Fruit fly (Drosophila melanogaster) whole organism, embryonic: Measurements from ENCODE around the gene CG31997.

Source experiments
- Adf1 ChIP-seq: fragments of 200-800 bp; sonication (Bioruptor generic); IDR thresholded peaks from 2 replicates; pipeline ENCODE4 v1.3.6; 2022; ENCODE audit warnings: missing biosample characterization, missing genetic modification characterization
- BEAF-32 ChIP-seq: fragments of 200-800 bp; sonication (Bioruptor generic); optimal IDR thresholded peaks from 3 replicates; lab custom pipeline; 2017; ENCODE audit warnings: missing biosample characterization, missing genetic modification characterization, mild to moderate bottlenecking, moderate library complexity, missing genetic modification reagents
- CG13775 ChIP-seq: fragments of 200-800 bp; sonication (Bioruptor generic); optimal IDR thresholded peaks from 3 replicates; lab custom pipeline; 2017; ENCODE audit warnings: missing biosample characterization, mild to moderate bottlenecking, missing genetic modification characterization
- CG13894 ChIP-seq: fragments of 200-800 bp; sonication (Bioruptor generic); optimal IDR thresholded peaks from 3 replicates; lab custom pipeline; 2018; ENCODE audit warnings: missing biosample characterization, mild to moderate bottlenecking, missing genetic modification characterization, moderate library complexity
- CG14710 ChIP-seq: fragments of 200-800 bp; sonication (Bioruptor generic); optimal IDR thresholded peaks from 3 replicates; lab custom pipeline; 2019; ENCODE audit warnings: missing biosample characterization, mild to moderate bottlenecking, missing genetic modification characterization, moderate library complexity
- CG15514 ChIP-seq: fragments of 200-800 bp; sonication (Bioruptor generic); optimal IDR thresholded peaks from 3 replicates; lab custom pipeline; 2017; ENCODE audit warnings: missing biosample characterization, missing genetic modification characterization, mild to moderate bottlenecking, moderate library complexity, missing genetic modification reagents
- CG1603 ChIP-seq: fragments of 200-800 bp; sonication (Bioruptor generic); optimal IDR thresholded peaks from 2 replicates; lab custom pipeline; 2019; ENCODE audit warnings: missing biosample characterization, mild to moderate bottlenecking, missing genetic modification characterization, moderate library complexity
- CG16813 ChIP-seq: fragments of 200-800 bp; sonication (Bioruptor generic); IDR thresholded peaks from 3 replicates; pipeline ENCODE4 v1.3.6; 2022; ENCODE audit warnings: missing biosample characterization, missing genetic modification characterization; ENCODE audit not compliant: partially characterized antibody
- CG16863 ChIP-seq: fragments of 200-800 bp; sonication (Bioruptor generic); optimal IDR thresholded peaks from 3 replicates; lab custom pipeline; 2016; ENCODE audit warnings: missing biosample characterization, missing genetic modification characterization
- CG17186 ChIP-seq: fragments of 200-800 bp; sonication (Bioruptor generic); optimal IDR thresholded peaks from 3 replicates; lab custom pipeline; 2017; ENCODE audit warnings: missing biosample characterization, missing genetic modification reagents, missing genetic modification characterization
- CG17361 ChIP-seq: fragments of 200-800 bp; sonication (Bioruptor generic); IDR thresholded peaks from 3 replicates; pipeline ENCODE4 v1.3.6; 2022; ENCODE audit warnings: missing biosample characterization, missing genetic modification characterization
- CG17802 ChIP-seq: fragments of 200-800 bp; sonication (Bioruptor generic); optimal IDR thresholded peaks from 2 replicates; lab custom pipeline; 2018; ENCODE audit warnings: missing biosample characterization, mild to moderate bottlenecking, missing genetic modification characterization, moderate library complexity
- CG2199 ChIP-seq: fragments of 200-800 bp; sonication (Bioruptor generic); IDR thresholded peaks from 3 replicates; pipeline ENCODE4 v1.3.6; 2022; ENCODE audit warnings: missing biosample characterization, missing genetic modification characterization
- CG4360 ChIP-seq: fragments of 200-800 bp; sonication (Bioruptor generic); IDR thresholded peaks from 2 replicates; pipeline ENCODE4 v1.3.6; 2022; ENCODE audit warnings: missing biosample characterization, missing genetic modification characterization
- CG4617 ChIP-seq: fragments of 200-800 bp; sonication (Bioruptor generic); optimal IDR thresholded peaks from 3 replicates; lab custom pipeline; 2016; ENCODE audit warnings: missing biosample characterization, missing genetic modification characterization, borderline replicate concordance
- CG4730 ChIP-seq: fragments of 200-800 bp; sonication (Bioruptor generic); IDR thresholded peaks from 2 replicates; pipeline ENCODE4 v1.3.6; 2022; ENCODE audit warnings: missing biosample characterization, missing genetic modification characterization
- CG6254 ChIP-seq: fragments of 200-800 bp; sonication (Bioruptor generic); optimal IDR thresholded peaks from 3 replicates; lab custom pipeline; 2017; ENCODE audit warnings: mild to moderate bottlenecking, missing biosample characterization, missing genetic modification reagents, missing genetic modification characterization
- CG7357 ChIP-seq: fragments of 200-800 bp; sonication (Bioruptor generic); IDR thresholded peaks from 3 replicates; pipeline ENCODE4 v1.3.6; 2022; ENCODE audit warnings: missing biosample characterization, missing genetic modification characterization
- CG7963 ChIP-seq: fragments of 200-800 bp; sonication (Bioruptor generic); IDR thresholded peaks from 3 replicates; pipeline ENCODE4 v1.3.6; 2022; ENCODE audit warnings: missing biosample characterization, missing genetic modification characterization; ENCODE audit not compliant: partially characterized antibody
- CTCF ChIP-seq: fragments of 200-800 bp; sonication (Bioruptor generic); optimal IDR thresholded peaks from 2 replicates; lab custom pipeline; 2017; ENCODE audit warnings: missing biosample characterization, mild to moderate bottlenecking, missing genetic modification characterization, moderate library complexity
- CkIIα-i1 ChIP-seq: fragments of 200-800 bp; sonication (Bioruptor generic); IDR thresholded peaks from 2 replicates; pipeline ENCODE4 v1.3.6; 2022; ENCODE audit warnings: missing biosample characterization, missing genetic modification characterization
- Deaf1 ChIP-seq: fragments of 200-800 bp; optimal IDR thresholded peaks from 3 replicates; lab custom pipeline; 2019; ENCODE audit warnings: missing biosample characterization, mild to moderate bottlenecking, missing genetic modification characterization, moderate library complexity
- Dek ChIP-seq: fragments of 200-800 bp; sonication (Bioruptor generic); optimal IDR thresholded peaks from 3 replicates; lab custom pipeline; 2019; ENCODE audit warnings: missing biosample characterization, mild to moderate bottlenecking, missing genetic modification characterization, moderate library complexity
- MTF-1 ChIP-seq: fragments of 200-800 bp; sonication (Bioruptor generic); optimal IDR thresholded peaks from 2 replicates; lab custom pipeline; 2018; ENCODE audit warnings: missing biosample characterization, mild to moderate bottlenecking, missing genetic modification characterization, borderline replicate concordance
- Optix ChIP-seq: fragments of 200-800 bp; sonication (Bioruptor generic); IDR thresholded peaks from 3 replicates; pipeline ENCODE4 v1.3.6; 2022; ENCODE audit warnings: missing biosample characterization, missing genetic modification characterization
- Pdp1 ChIP-seq, 2 experiments: fragments of 200-800 bp; sonication (Bioruptor generic); optimal IDR thresholded peaks; 3 replicates each; lab custom pipeline; 2016; ENCODE audit warnings: missing biosample characterization in 2 of 2, missing genetic modification characterization in 2 of 2, mild to moderate bottlenecking in 1 of 2, moderate library complexity in 1 of 2
- Sry-δ ChIP-seq: fragments of 200-800 bp; sonication (Bioruptor generic); optimal IDR thresholded peaks from 2 replicates; lab custom pipeline; 2016; ENCODE audit warnings: missing biosample characterization, missing genetic modification characterization
- Stat92E ChIP-seq, 3 experiments: fragments of >200 bp in 2 of 3; fragments of 200-800 bp in 1 of 3; sonication (Bioruptor generic) in 1 of 3; optimal IDR thresholded peaks; 2 replicates each; lab custom pipeline; 2017 to 2019; ENCODE audit warnings: missing biosample characterization in 3 of 3, missing genetic modification characterization in 3 of 3, mild to moderate bottlenecking in 1 of 3, moderate library complexity in 1 of 3
- bbx ChIP-seq: fragments of 200-800 bp; sonication (Bioruptor generic); IDR thresholded peaks from 2 replicates; pipeline ENCODE4 v1.3.6; 2022; ENCODE audit warnings: missing biosample characterization, missing genetic modification characterization; ENCODE audit not compliant: partially characterized antibody
- caup ChIP-seq: fragments of 200-800 bp; sonication (Bioruptor generic); optimal IDR thresholded peaks from 3 replicates; lab custom pipeline; 2017; ENCODE audit warnings: missing biosample characterization, mild to moderate bottlenecking, missing genetic modification characterization, moderate library complexity; ENCODE audit not compliant: severe bottlenecking
- crc ChIP-seq: fragments of 200-800 bp; sonication (Bioruptor generic); optimal IDR thresholded peaks from 2 replicates; lab custom pipeline; 2016; ENCODE audit warnings: missing biosample characterization, missing genetic modification characterization
- ewg ChIP-seq: fragments of 200-800 bp; sonication (Bioruptor generic); optimal IDR thresholded peaks from 3 replicates; lab custom pipeline; 2017; ENCODE audit warnings: mild to moderate bottlenecking, missing biosample characterization, missing genetic modification reagents, missing genetic modification characterization
- org-1 ChIP-seq: fragments of 200-800 bp; sonication (Bioruptor generic); optimal IDR thresholded peaks from 2 replicates; lab custom pipeline; 2017; ENCODE audit warnings: missing biosample characterization, missing genetic modification characterization
- phol ChIP-seq: fragments of 200-800 bp; sonication (Bioruptor generic); optimal IDR thresholded peaks from 3 replicates; lab custom pipeline; 2018; ENCODE audit warnings: missing biosample characterization, mild to moderate bottlenecking, missing genetic modification characterization, moderate library complexity
- ranshi ChIP-seq: fragments of 200-800 bp; sonication (Bioruptor generic); IDR thresholded peaks from 2 replicates; pipeline ENCODE4 v1.3.6; 2022; ENCODE audit warnings: missing biosample characterization, missing genetic modification characterization
- row ChIP-seq: fragments of 200-800 bp; sonication (Bioruptor generic); IDR thresholded peaks from 3 replicates; pipeline ENCODE4 v1.3.6; 2022; ENCODE audit warnings: missing biosample characterization, missing genetic modification characterization
- sens ChIP-seq: fragments of 200-800 bp; sonication (Bioruptor generic); peaks from one replicate; lab custom pipeline; 2016; ENCODE audit warnings: missing biosample characterization, missing genetic modification characterization
- twi ChIP-seq: fragments of 200-800 bp; optimal IDR thresholded peaks from 2 replicates; lab custom pipeline; 2019; ENCODE audit warnings: missing biosample characterization, mild to moderate bottlenecking, missing genetic modification characterization, moderate library complexity
- vvl ChIP-seq: fragments of 200-800 bp; sonication (Bioruptor generic); IDR thresholded peaks from 2 replicates; pipeline ENCODE4 v1.3.6; 2022; ENCODE audit warnings: missing biosample characterization, missing genetic modification characterization
- zen ChIP-seq: fragments of 200-800 bp; sonication (Bioruptor generic); optimal IDR thresholded peaks from 3 replicates; lab custom pipeline; 2018; ENCODE audit warnings: missing biosample characterization, mild to moderate bottlenecking, missing genetic modification characterization, moderate library complexity

CG31997 gene

DNA sequence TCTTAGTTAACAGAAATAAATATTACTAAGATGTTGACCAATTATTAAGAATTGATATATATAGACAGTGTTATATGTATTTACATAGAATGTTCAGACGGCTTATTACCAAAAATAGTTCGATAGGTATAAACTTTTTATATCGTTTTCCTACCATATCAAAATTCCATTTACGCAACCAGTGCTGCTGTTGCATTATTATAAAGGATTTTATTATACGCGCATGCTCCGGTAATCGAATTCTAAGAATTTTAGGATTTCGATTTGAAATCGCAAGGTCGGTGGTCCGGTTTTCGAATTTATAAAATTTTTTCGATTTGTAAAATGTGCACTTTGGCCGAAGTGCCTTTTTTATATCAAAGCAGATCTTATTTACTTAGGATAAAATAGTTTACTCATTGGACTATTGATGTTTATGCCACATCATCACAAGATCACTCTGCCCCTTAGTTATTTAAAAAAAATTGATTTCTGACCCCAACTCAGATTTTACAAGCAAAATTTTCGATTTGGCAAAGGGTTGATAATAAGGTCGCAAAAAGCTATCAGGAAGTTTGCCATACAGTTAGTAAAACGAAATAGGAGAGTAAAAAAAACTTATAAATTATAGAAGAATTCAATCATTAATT, 26.1 kb downstream of the CG31997 start, which contains the start of gene Ank (continued):
- TF ChIP-seq Sry-δ (GFP tag; lab: Kevin White, UChicago) (peak; percentile 41), CG4617 (GFP tag; lab: Kevin White, UChicago) (peak; percentile 3), Stat92E (GFP tag; optimal IDR thresholded peaks at IDR 0.05; lab: Kevin White, UChicago) (no peak), Optix (GFP tag; lab: Robert Waterston, UW) (no peak), phol (tag; lab: Kevin White, UChicago) (no peak), CG6254 (no peak), CG1603 (peak; percentile 97), Adf1 (no peak), ewg (GFP tag; lab: Kevin White, UChicago) (peak; percentile 96), CkIIα-i1 (GFP tag; lab: Robert Waterston, UW) (no peak), row (GFP tag; lab: Robert Waterston, UW) (peak; percentile 76), CTCF (GFP tag; lab: Kevin White, UChicago) (no peak), CG7357 (GFP tag; lab: Robert Waterston, UW) (peak; percentile 95), caup (GFP tag; lab: Kevin White, UChicago) (no peak), CG7963 (GFP tag; lab: Robert Waterston, UW) (no peak), Pdp1 (GFP tag; optimal IDR thresholded peaks at IDR 0.05; lab: Kevin White, UChicago) (peak in 1 of 2 experiments; percentile 73), zen (tag; lab: Kevin White, UChicago) (peak; percentile 27), MTF-1 (GFP tag; lab: Kevin White, UChicago) (no peak), CG13894 (peak; percentile 63), bbx (GFP tag; lab: Robert Waterston, UW) (no peak), CG15514 (GFP tag; lab: Kevin White, UChicago) (no peak), CG4730 (GFP tag; lab: Robert Waterston, UW) (no peak), CG16813 (GFP tag; lab: Robert Waterston, UW) (peak; percentile 26; the same call in 1 of the 3 replicates), BEAF-32 (peak; percentile 42), CG17186 (GFP tag; lab: Kevin White, UChicago) (no peak), CG14710 (tag; lab: Kevin White, UChicago) (peak; percentile 31), Dek (tag; lab: Kevin White, UChicago) (no peak), Deaf1 (no peak), CG4360 (GFP tag; lab: Robert Waterston, UW) (no peak), sens (peak; percentile 68), twi (tag; lab: Kevin White, UChicago) (no peak), CG17361 (GFP tag; lab: Robert Waterston, UW) (0 out of 3 replicates have a peak, but pooled peaks have one; percentile 13), vvl (GFP tag; lab: Robert Waterston, UW) (no peak), CG17802 (tag; lab: Kevin White, UChicago) (peak; percentile 97), ranshi (no peak), crc (GFP tag; lab: Kevin White, UChicago) (no peak), org-1 (GFP tag; lab: Kevin White, UChicago) (no peak), CG2199 (GFP tag; lab: Robert Waterston, UW) (0 out of 3 replicates have a peak, but pooled peaks have one; percentile 16), CG16863 (GFP tag; lab: Kevin White, UChicago) (no peak), CG13775 (no peak)
